Fruit fly (Drosophila melanogaster) whole organism, embryonic: ENCODE data around the gene mib1.

Experiments
- Adf1 ChIP-seq: fragments of 200-800 bp; sonication (Bioruptor generic); IDR thresholded peaks from 2 replicates; pipeline ENCODE4 v1.3.6; 2022; ENCODE audit warnings: missing biosample characterization, missing genetic modification characterization
- Aef1 ChIP-seq: fragments of 200-800 bp; sonication (Bioruptor generic); IDR thresholded peaks from 3 replicates; pipeline ENCODE4 v1.3.6; 2022; ENCODE audit warnings: missing biosample characterization, missing genetic modification characterization
- Bgb ChIP-seq: fragments of 200-800 bp; sonication (Bioruptor generic); IDR thresholded peaks from 2 replicates; pipeline ENCODE4 v1.3.6; 2022; ENCODE audit warnings: missing biosample characterization, missing genetic modification characterization; ENCODE audit not compliant: partially characterized antibody
- CG11723 ChIP-seq: fragments of 200-800 bp; sonication (Bioruptor generic); optimal IDR thresholded peaks from 2 replicates; lab custom pipeline; 2017; ENCODE audit warnings: missing biosample characterization, mild to moderate bottlenecking, missing genetic modification characterization
- CG12299 ChIP-seq: fragments of 200-800 bp; sonication (Bioruptor generic); optimal IDR thresholded peaks from 2 replicates; lab custom pipeline; 2018; ENCODE audit warnings: missing biosample characterization, mild to moderate bottlenecking, missing genetic modification characterization
- CG13624 ChIP-seq: fragments of 200-800 bp; sonication (Bioruptor generic); optimal IDR thresholded peaks from 2 replicates; lab custom pipeline; 2016; ENCODE audit warnings: missing biosample characterization, missing genetic modification characterization
- CG15479 ChIP-seq: fragments of 200-800 bp; sonication (Bioruptor generic); optimal IDR thresholded peaks from 3 replicates; lab custom pipeline; 2019; ENCODE audit warnings: missing biosample characterization, mild to moderate bottlenecking, missing genetic modification characterization, moderate library complexity
- CG17385 ChIP-seq: fragments of 200-800 bp; sonication (Bioruptor generic); optimal IDR thresholded peaks from 3 replicates; lab custom pipeline; 2018; ENCODE audit warnings: missing biosample characterization, mild to moderate bottlenecking, missing genetic modification characterization
- CG17568 ChIP-seq: fragments of 200-800 bp; sonication (Bioruptor generic); optimal IDR thresholded peaks from 2 replicates; lab custom pipeline; 2018; ENCODE audit warnings: missing biosample characterization, mild to moderate bottlenecking, missing genetic modification characterization, moderate library complexity
- CG30020 ChIP-seq: fragments of 200-800 bp; optimal IDR thresholded peaks from 2 replicates; lab custom pipeline; 2019; ENCODE audit warnings: missing biosample characterization, mild to moderate bottlenecking, missing genetic modification characterization, moderate library complexity
- CG3163 ChIP-seq: fragments of 200-800 bp; sonication (Bioruptor generic); optimal IDR thresholded peaks from 3 replicates; lab custom pipeline; 2016; ENCODE audit warnings: missing biosample characterization, missing genetic modification characterization
- CG32532 ChIP-seq: fragments of 200-800 bp; sonication (Bioruptor generic); IDR thresholded peaks from 2 replicates; pipeline ENCODE4 v1.3.6; 2022; ENCODE audit warnings: missing biosample characterization, missing genetic modification characterization
- CG32767 ChIP-seq: fragments of 200-800 bp; sonication (Bioruptor generic); IDR thresholded peaks from 2 replicates; pipeline ENCODE4 v1.3.6; 2022; ENCODE audit warnings: missing biosample characterization, missing genetic modification characterization
- CG3995 ChIP-seq: fragments of 200-800 bp; sonication (Bioruptor generic); optimal IDR thresholded peaks from 3 replicates; lab custom pipeline; 2016; ENCODE audit warnings: missing biosample characterization, missing genetic modification characterization
- CG4282 ChIP-seq: fragments of 200-800 bp; sonication (Bioruptor generic); optimal IDR thresholded peaks from 2 replicates; lab custom pipeline; 2016; ENCODE audit warnings: missing biosample characterization, missing genetic modification characterization
- CG6765 ChIP-seq: fragments of 200-800 bp; sonication (Bioruptor generic); optimal IDR thresholded peaks from 3 replicates; lab custom pipeline; 2017; ENCODE audit warnings: missing biosample characterization, mild to moderate bottlenecking, missing genetic modification characterization
- CG6854 ChIP-seq: fragments of 200-800 bp; sonication (Bioruptor generic); optimal IDR thresholded peaks from 3 replicates; lab custom pipeline; 2017; ENCODE audit warnings: missing biosample characterization, mild to moderate bottlenecking, missing genetic modification characterization
- CG8924 ChIP-seq: fragments of 200-800 bp; optimal IDR thresholded peaks from 3 replicates; lab custom pipeline; 2019; ENCODE audit warnings: missing biosample characterization, mild to moderate bottlenecking, missing genetic modification characterization, moderate library complexity
- CG8944 ChIP-seq: fragments of 200-800 bp; sonication (Bioruptor generic); optimal IDR thresholded peaks from 3 replicates; lab custom pipeline; 2016; ENCODE audit warnings: missing biosample characterization, missing genetic modification characterization
- CG9727 ChIP-seq: fragments of 200-800 bp; sonication (Bioruptor generic); optimal IDR thresholded peaks from 3 replicates; lab custom pipeline; 2017; ENCODE audit warnings: missing biosample characterization, mild to moderate bottlenecking, missing genetic modification characterization
- Drgx ChIP-seq: fragments of 200-800 bp; sonication (Bioruptor generic); IDR thresholded peaks from 2 replicates; pipeline ENCODE4 v1.3.6; 2022; ENCODE audit warnings: missing biosample characterization, missing genetic modification characterization
- E2f1 ChIP-seq: fragments of 200-800 bp; sonication (Bioruptor generic); IDR thresholded peaks from 2 replicates; pipeline ENCODE4 v1.3.6; 2022; ENCODE audit warnings: missing biosample characterization, missing genetic modification characterization
- Eip74EF ChIP-seq, 2 experiments: fragments of 200-800 bp in 1 of 2; fragments of >200 bp in 1 of 2; sonication (Bioruptor generic) in 1 of 2; optimal IDR thresholded peaks; 2 replicates each; lab custom pipeline; 2017 to 2019; ENCODE audit warnings: missing biosample characterization in 2 of 2, missing genetic modification characterization in 2 of 2, mild to moderate bottlenecking in 1 of 2, moderate library complexity in 1 of 2
- Elba2 ChIP-seq: fragments of 200-800 bp; sonication (Bioruptor generic); optimal IDR thresholded peaks from 3 replicates; lab custom pipeline; 2016; ENCODE audit warnings: missing biosample characterization, missing genetic modification characterization
- Fer1 ChIP-seq: fragments of 200-800 bp; sonication (Bioruptor generic); optimal IDR thresholded peaks from 2 replicates; lab custom pipeline; 2017; ENCODE audit warnings: missing biosample characterization, mild to moderate bottlenecking, missing genetic modification characterization
- H2.0 ChIP-seq: fragments of 200-800 bp; sonication (Bioruptor generic); IDR thresholded peaks from 2 replicates; pipeline ENCODE4 v1.3.6; 2022; ENCODE audit warnings: missing biosample characterization, missing genetic modification characterization
- Hmr ChIP-seq: fragments of 200-800 bp; sonication (Bioruptor generic); optimal IDR thresholded peaks from 3 replicates; lab custom pipeline; 2017; ENCODE audit warnings: mild to moderate bottlenecking, missing biosample characterization, missing genetic modification reagents, missing genetic modification characterization
- Max ChIP-seq: fragments of 200-800 bp; sonication (Bioruptor generic); optimal IDR thresholded peaks from 2 replicates; lab custom pipeline; 2016; ENCODE audit warnings: missing biosample characterization, mild to moderate bottlenecking, missing genetic modification characterization
- Med ChIP-seq: fragments of 200-800 bp; sonication (Bioruptor generic); peaks from one replicate; lab custom pipeline; 2016; ENCODE audit warnings: missing biosample characterization, missing genetic modification characterization, mild to moderate bottlenecking, inconsistent platforms, moderate library complexity
- Sin3A ChIP-seq: fragments of >200 bp; optimal IDR thresholded peaks from 2 replicates; lab custom pipeline; 2018
- Vsx1 ChIP-seq: fragments of 200-800 bp; sonication (Bioruptor generic); optimal IDR thresholded peaks from 2 replicates; lab custom pipeline; 2017; ENCODE audit warnings: missing biosample characterization, mild to moderate bottlenecking, missing genetic modification characterization, missing genetic modification reagents
- bbx ChIP-seq: fragments of 200-800 bp; sonication (Bioruptor generic); IDR thresholded peaks from 2 replicates; pipeline ENCODE4 v1.3.6; 2022; ENCODE audit warnings: missing biosample characterization, missing genetic modification characterization; ENCODE audit not compliant: partially characterized antibody
- chinmo ChIP-seq: fragments of 200-800 bp; sonication (Bioruptor generic); IDR thresholded peaks from 4 replicates; pipeline ENCODE4 v1.3.6; 2022; ENCODE audit warnings: missing biosample characterization, missing genetic modification characterization; ENCODE audit not compliant: partially characterized antibody
- gcm ChIP-seq: fragments of 200-800 bp; sonication (Bioruptor generic); optimal IDR thresholded peaks from 2 replicates; lab custom pipeline; 2019; ENCODE audit warnings: missing biosample characterization, mild to moderate bottlenecking, missing genetic modification characterization, moderate library complexity
- hkb ChIP-seq, 2 experiments: fragments of 200-800 bp in 1 of 2; fragments of >200 bp in 1 of 2; sonication (Bioruptor generic) in 1 of 2; IDR thresholded peaks in 1 of 2; optimal IDR thresholded peaks in 1 of 2; 2 replicates each; pipeline versions ENCODE4 v1.3.6 to Lab custom; 2017 to 2022; ENCODE audit warnings: missing biosample characterization in 1 of 2, missing genetic modification characterization in 1 of 2
- lola ChIP-seq, 3 experiments: fragments of >200 bp in 2 of 3; fragments of 200-800 bp in 1 of 3; sonication (Bioruptor generic) in 1 of 3; optimal IDR thresholded peaks; 2 replicates each; lab custom pipeline; 2017 to 2019; ENCODE audit warnings: missing biosample characterization in 3 of 3, missing genetic modification characterization in 3 of 3, mild to moderate bottlenecking in 1 of 3, moderate library complexity in 1 of 3
- nerfin-1 ChIP-seq: fragments of 200-800 bp; sonication (Bioruptor generic); optimal IDR thresholded peaks from 3 replicates; lab custom pipeline; 2019; ENCODE audit warnings: missing biosample characterization, mild to moderate bottlenecking, missing genetic modification characterization, moderate library complexity
- nmo ChIP-seq: fragments of 200-800 bp; sonication (Bioruptor generic); optimal IDR thresholded peaks from 2 replicates; lab custom pipeline; 2018; ENCODE audit warnings: missing biosample characterization, mild to moderate bottlenecking, missing genetic modification characterization, moderate library complexity
- pb ChIP-seq: fragments of 200-800 bp; sonication (Bioruptor generic); optimal IDR thresholded peaks from 3 replicates; lab custom pipeline; 2016; ENCODE audit warnings: missing biosample characterization, missing genetic modification characterization
- sd ChIP-seq: fragments of 200-800 bp; sonication (Bioruptor generic); optimal IDR thresholded peaks from 3 replicates; lab custom pipeline; 2018; ENCODE audit warnings: missing biosample characterization, mild to moderate bottlenecking, missing genetic modification characterization, moderate library complexity
- sens ChIP-seq: fragments of 200-800 bp; sonication (Bioruptor generic); peaks from one replicate; lab custom pipeline; 2016; ENCODE audit warnings: missing biosample characterization, missing genetic modification characterization
- slbo ChIP-seq: fragments of 200-800 bp; sonication (Bioruptor generic); IDR thresholded peaks from 2 replicates; pipeline ENCODE4 v1.3.6; 2022; ENCODE audit warnings: missing biosample characterization, missing genetic modification characterization
- sqz ChIP-seq: fragments of 200-800 bp; sonication (Bioruptor generic); optimal IDR thresholded peaks from 3 replicates; lab custom pipeline; 2018; ENCODE audit warnings: missing biosample characterization, mild to moderate bottlenecking, missing genetic modification characterization
- ssp ChIP-seq: fragments of 200-800 bp; sonication (Bioruptor generic); IDR thresholded peaks from 2 replicates; pipeline ENCODE4 v1.3.6; 2022; ENCODE audit warnings: missing biosample characterization, missing genetic modification characterization
- sug ChIP-seq: fragments of 200-800 bp; optimal IDR thresholded peaks from 2 replicates; lab custom pipeline; 2019; ENCODE audit warnings: missing biosample characterization, mild to moderate bottlenecking, missing genetic modification characterization, moderate library complexity
- toy ChIP-seq: fragments of 200-800 bp; sonication (Bioruptor generic); IDR thresholded peaks from 2 replicates; pipeline ENCODE4 v1.3.6; 2022; ENCODE audit warnings: missing biosample characterization, missing genetic modification characterization
- vnd ChIP-seq: fragments of 200-800 bp; sonication (Bioruptor generic); IDR thresholded peaks from 3 replicates; pipeline ENCODE4 v1.3.6; 2022; ENCODE audit warnings: missing biosample characterization, missing genetic modification characterization; ENCODE audit not compliant: partially characterized antibody

The mib1 gene

dm6 chr3L:16052145-16053025 is 40.8 kb upstream of the mib1 start (continued):
- TF ChIP-seq CG8944 (no peak), chinmo (GFP tag; lab: Robert Waterston, UW) (peak; percentile 70; the same call in 3 of the 4 replicates), hkb (optimal IDR thresholded peaks at IDR 0.05; lab: Kevin White, UChicago) (no peak), hkb (GFP tag; IDR thresholded peaks at IDR 0.05; lab: Robert Waterston, UW) (0 out of 2 replicates have a peak, but pooled peaks have one; percentile 4), Eip74EF (GFP tag; optimal IDR thresholded peaks at IDR 0.05; lab: Kevin White, UChicago) (peak; percentile 8 to 89), Elba2 (GFP tag; lab: Kevin White, UChicago) (peak; percentile 28), CG32532 (GFP tag; lab: Robert Waterston, UW) (no peak), CG12299 (tag; lab: Kevin White, UChicago) (peak; percentile 19), CG13624 (GFP tag; lab: Kevin White, UChicago) (no peak), Fer1 (peak; percentile 1), E2f1 (GFP tag; lab: Robert Waterston, UW) (no peak), Drgx (peak; percentile 22; the same call in 1 of the 2 replicates), CG17568 (GFP tag; lab: Kevin White, UChicago) (peak; percentile 16), H2.0 (GFP tag; lab: Robert Waterston, UW) (no peak), CG8924 (tag; lab: Kevin White, UChicago) (peak; percentile 44), sug (tag; lab: Kevin White, UChicago) (peak; percentile 16), Max (GFP tag; lab: Kevin White, UChicago) (peak; percentile 2), CG9727 (GFP tag; lab: Kevin White, UChicago) (peak; percentile 7), Aef1 (GFP tag; lab: Robert Waterston, UW) (peak; percentile 32; the same call in 2 of the 3 replicates), pb (GFP tag; lab: Kevin White, UChicago) (no peak), nmo (peak; percentile 30), CG6765 (GFP tag; lab: Kevin White, UChicago) (no peak), Med (peak; percentile 77), bbx (GFP tag; lab: Robert Waterston, UW) (0 out of 2 replicates have a peak, but pooled peaks have one; percentile 10), Sin3A (lab: Kevin White, UChicago) (peak; percentile 11), lola (GFP tag; optimal IDR thresholded peaks at IDR 0.05; lab: Kevin White, UChicago) (peak in 2 of 3 experiments; percentile 71 to 96), CG17385 (GFP tag; lab: Kevin White, UChicago) (peak; percentile 87), nerfin-1 (tag; lab: Kevin White, UChicago) (peak; percentile 97), Adf1 (GFP tag; lab: Robert Waterston, UW) (peak; percentile 46; the same call in 1 of the 2 replicates), vnd (GFP tag; lab: Robert Waterston, UW) (peak; percentile 57; the same call in 2 of the 3 replicates), CG3163 (GFP tag; lab: Kevin White, UChicago) (no peak), CG11723 (GFP tag; lab: Kevin White, UChicago) (no peak), CG15479 (GFP tag; lab: Kevin White, UChicago) (peak; percentile 95), sqz (GFP tag; lab: Kevin White, UChicago) (peak; percentile 91), sens (GFP tag; lab: Kevin White, UChicago) (peak; percentile 80), CG30020 (tag; lab: Kevin White, UChicago) (no peak), sd (tag; lab: Kevin White, UChicago) (peak; percentile 90), CG32767 (GFP tag; lab: Robert Waterston, UW) (peak; percentile 32; the same call in 1 of the 2 replicates), slbo (GFP tag; lab: Robert Waterston, UW) (no peak), CG3995 (no peak), ssp (GFP tag; lab: Robert Waterston, UW) (no peak), gcm (no peak), CG6854 (GFP tag; lab: Kevin White, UChicago) (peak; percentile 28), Bgb (peak; percentile 17; the same call in 1 of the 2 replicates), toy (no peak), Vsx1 (GFP tag; lab: Kevin White, UChicago) (peak; percentile 26), CG4282 (GFP tag; lab: Kevin White, UChicago) (no peak), Hmr (GFP tag; lab: Kevin White, UChicago) (peak; percentile 48)
